Fruit fly (Drosophila melanogaster) whole organism, embryonic: ENCODE results near the gene Rcd5.

ENCODE experiments used
- CG10274 ChIP-seq: fragments of 200-800 bp; sonication (Bioruptor generic); optimal IDR thresholded peaks from 3 replicates; lab custom pipeline; 2017; ENCODE audit warnings: missing biosample characterization, mild to moderate bottlenecking, missing genetic modification characterization
- CG1233 ChIP-seq: fragments of 200-800 bp; sonication (Bioruptor generic); optimal IDR thresholded peaks from 4 replicates; lab custom pipeline; 2018; ENCODE audit warnings: missing biosample characterization, mild to moderate bottlenecking, missing genetic modification characterization
- CG13424 ChIP-seq: fragments of 200-800 bp; sonication (Bioruptor generic); optimal IDR thresholded peaks from 2 replicates; lab custom pipeline; 2019; ENCODE audit warnings: missing biosample characterization, mild to moderate bottlenecking, missing genetic modification characterization, moderate library complexity
- CG13624 ChIP-seq: fragments of 200-800 bp; sonication (Bioruptor generic); optimal IDR thresholded peaks from 2 replicates; lab custom pipeline; 2016; ENCODE audit warnings: missing biosample characterization, missing genetic modification characterization
- CG13894 ChIP-seq: fragments of 200-800 bp; sonication (Bioruptor generic); optimal IDR thresholded peaks from 3 replicates; lab custom pipeline; 2018; ENCODE audit warnings: missing biosample characterization, mild to moderate bottlenecking, missing genetic modification characterization, moderate library complexity
- CG15514 ChIP-seq: fragments of 200-800 bp; sonication (Bioruptor generic); optimal IDR thresholded peaks from 3 replicates; lab custom pipeline; 2017; ENCODE audit warnings: missing biosample characterization, missing genetic modification characterization, mild to moderate bottlenecking, moderate library complexity, missing genetic modification reagents
- CG15601 ChIP-seq: fragments of 200-800 bp; sonication (Bioruptor generic); optimal IDR thresholded peaks from 3 replicates; lab custom pipeline; 2019; ENCODE audit warnings: missing biosample characterization, mild to moderate bottlenecking, missing genetic modification characterization, moderate library complexity
- CG1602 ChIP-seq: fragments of 200-800 bp; sonication (Bioruptor generic); optimal IDR thresholded peaks from 3 replicates; lab custom pipeline; 2016; ENCODE audit warnings: missing biosample characterization, missing genetic modification characterization
- CG2120 ChIP-seq: fragments of 200-800 bp; sonication (Bioruptor generic); optimal IDR thresholded peaks from 3 replicates; lab custom pipeline; 2016; ENCODE audit warnings: missing biosample characterization, missing genetic modification characterization
- CG2202 ChIP-seq: fragments of 200-800 bp; sonication (Bioruptor generic); optimal IDR thresholded peaks from 2 replicates; lab custom pipeline; 2018; ENCODE audit warnings: missing biosample characterization, mild to moderate bottlenecking, missing genetic modification characterization
- CG31388 ChIP-seq: fragments of 200-800 bp; sonication (Bioruptor generic); optimal IDR thresholded peaks from 2 replicates; lab custom pipeline; 2016; ENCODE audit warnings: missing biosample characterization, missing genetic modification characterization
- CG4730 ChIP-seq: fragments of 200-800 bp; sonication (Bioruptor generic); IDR thresholded peaks from 2 replicates; pipeline ENCODE4 v1.3.6; 2022; ENCODE audit warnings: missing biosample characterization, missing genetic modification characterization
- CG4820 ChIP-seq: fragments of 200-800 bp; sonication (Bioruptor generic); optimal IDR thresholded peaks from 3 replicates; lab custom pipeline; 2016; ENCODE audit warnings: missing biosample characterization, missing genetic modification characterization
- CG4854 ChIP-seq: fragments of 200-800 bp; sonication (Bioruptor generic); optimal IDR thresholded peaks from 2 replicates; lab custom pipeline; 2016; ENCODE audit warnings: missing biosample characterization, missing genetic modification characterization, inconsistent platforms
- CG6813 ChIP-seq: fragments of 200-800 bp; sonication (Bioruptor generic); optimal IDR thresholded peaks from 2 replicates; lab custom pipeline; 2017; ENCODE audit warnings: missing biosample characterization, missing genetic modification characterization, mild to moderate bottlenecking, moderate library complexity, missing genetic modification reagents
- CG7786 ChIP-seq: fragments of 200-800 bp; sonication (Bioruptor generic); optimal IDR thresholded peaks from 2 replicates; lab custom pipeline; 2016; ENCODE audit warnings: missing biosample characterization, missing genetic modification characterization
- CG7839 ChIP-seq: fragments of 200-800 bp; sonication (Bioruptor generic); optimal IDR thresholded peaks from 3 replicates; lab custom pipeline; 2018; ENCODE audit warnings: missing biosample characterization, mild to moderate bottlenecking, missing genetic modification characterization, moderate library complexity
- CG8388 ChIP-seq: fragments of 200-800 bp; sonication (Bioruptor generic); optimal IDR thresholded peaks from 2 replicates; lab custom pipeline; 2019; ENCODE audit warnings: missing biosample characterization, mild to moderate bottlenecking, missing genetic modification characterization, moderate library complexity
- CG9437 ChIP-seq: fragments of 200-800 bp; sonication (Bioruptor generic); optimal IDR thresholded peaks from 2 replicates; lab custom pipeline; 2018; ENCODE audit warnings: missing biosample characterization, mild to moderate bottlenecking, missing genetic modification characterization
- CG9876 ChIP-seq: fragments of 200-800 bp; sonication (Bioruptor generic); optimal IDR thresholded peaks from 2 replicates; lab custom pipeline; 2016; ENCODE audit warnings: missing biosample characterization, missing genetic modification characterization
- Dip2 ChIP-seq: fragments of 200-800 bp; sonication (Bioruptor generic); IDR thresholded peaks from 2 replicates; pipeline ENCODE4 v1.3.6; 2022; ENCODE audit warnings: missing biosample characterization, missing genetic modification characterization
- Dip3 ChIP-seq: fragments of 200-800 bp; sonication (Bioruptor generic); optimal IDR thresholded peaks from 3 replicates; lab custom pipeline; 2016; ENCODE audit warnings: missing biosample characterization, missing genetic modification characterization
- Drgx ChIP-seq: fragments of 200-800 bp; sonication (Bioruptor generic); IDR thresholded peaks from 2 replicates; pipeline ENCODE4 v1.3.6; 2022; ENCODE audit warnings: missing biosample characterization, missing genetic modification characterization
- Ets65A ChIP-seq: fragments of 200-800 bp; sonication (Bioruptor generic); peaks from one replicate; lab custom pipeline; 2016; ENCODE audit warnings: missing biosample characterization, missing genetic modification characterization
- H2.0 ChIP-seq: fragments of 200-800 bp; sonication (Bioruptor generic); IDR thresholded peaks from 2 replicates; pipeline ENCODE4 v1.3.6; 2022; ENCODE audit warnings: missing biosample characterization, missing genetic modification characterization
- PHDP ChIP-seq: fragments of 200-800 bp; sonication (Bioruptor generic); optimal IDR thresholded peaks from 3 replicates; lab custom pipeline; 2018; ENCODE audit warnings: missing biosample characterization, mild to moderate bottlenecking, missing genetic modification characterization, moderate library complexity
- Ptx1 ChIP-seq: fragments of 200-800 bp; sonication (Bioruptor generic); IDR thresholded peaks from 2 replicates; pipeline ENCODE4 v1.3.6; 2022; ENCODE audit warnings: missing biosample characterization, missing genetic modification characterization
- Six4 ChIP-seq: fragments of 200-800 bp; sonication (Bioruptor generic); optimal IDR thresholded peaks from 2 replicates; lab custom pipeline; 2016; ENCODE audit warnings: missing biosample characterization, missing genetic modification characterization
- Sry-β ChIP-seq: fragments of 200-800 bp; sonication (Bioruptor generic); optimal IDR thresholded peaks from 2 replicates; lab custom pipeline; 2018; ENCODE audit warnings: missing biosample characterization, mild to moderate bottlenecking, missing genetic modification characterization, moderate library complexity
- Stat92E ChIP-seq, 3 experiments: fragments of >200 bp in 2 of 3; fragments of 200-800 bp in 1 of 3; sonication (Bioruptor generic) in 1 of 3; optimal IDR thresholded peaks; 2 replicates each; lab custom pipeline; 2017 to 2019; ENCODE audit warnings: missing biosample characterization in 3 of 3, missing genetic modification characterization in 3 of 3, mild to moderate bottlenecking in 1 of 3, moderate library complexity in 1 of 3
- Vsx1 ChIP-seq: fragments of 200-800 bp; sonication (Bioruptor generic); optimal IDR thresholded peaks from 2 replicates; lab custom pipeline; 2017; ENCODE audit warnings: missing biosample characterization, mild to moderate bottlenecking, missing genetic modification characterization, missing genetic modification reagents
- ato ChIP-seq: fragments of 200-800 bp; sonication (Bioruptor generic); IDR thresholded peaks from 2 replicates; pipeline ENCODE4 v1.3.6; 2022; ENCODE audit warnings: missing biosample characterization, missing genetic modification characterization; ENCODE audit not compliant: partially characterized antibody
- cas ChIP-seq: fragments of 200-800 bp; sonication (Bioruptor generic); IDR thresholded peaks from 2 replicates; pipeline ENCODE4 v1.3.6; 2022; ENCODE audit warnings: missing biosample characterization, missing genetic modification characterization
- dmrt11E ChIP-seq: fragments of 200-800 bp; sonication (Bioruptor generic); optimal IDR thresholded peaks from 3 replicates; lab custom pipeline; 2018; ENCODE audit warnings: missing biosample characterization, mild to moderate bottlenecking, missing genetic modification characterization, moderate library complexity
- emc ChIP-seq: fragments of 200-800 bp; sonication (Bioruptor generic); optimal IDR thresholded peaks from 2 replicates; lab custom pipeline; 2016; ENCODE audit warnings: missing biosample characterization, missing genetic modification characterization
- hkb ChIP-seq, 2 experiments: fragments of 200-800 bp in 1 of 2; fragments of >200 bp in 1 of 2; sonication (Bioruptor generic) in 1 of 2; IDR thresholded peaks in 1 of 2; optimal IDR thresholded peaks in 1 of 2; 2 replicates each; pipeline versions ENCODE4 v1.3.6 to Lab custom; 2017 to 2022; ENCODE audit warnings: missing biosample characterization in 1 of 2, missing genetic modification characterization in 1 of 2
- hth ChIP-seq: fragments of >200 bp; optimal IDR thresholded peaks from 2 replicates; lab custom pipeline; 2017; ENCODE audit warnings: inconsistent platforms
- jing ChIP-seq: fragments of 200-800 bp; sonication (Bioruptor generic); optimal IDR thresholded peaks from 2 replicates; lab custom pipeline; 2018; ENCODE audit warnings: missing biosample characterization, mild to moderate bottlenecking, missing genetic modification characterization
- lola ChIP-seq, 3 experiments: fragments of >200 bp in 2 of 3; fragments of 200-800 bp in 1 of 3; sonication (Bioruptor generic) in 1 of 3; optimal IDR thresholded peaks; 2 replicates each; lab custom pipeline; 2017 to 2019; ENCODE audit warnings: missing biosample characterization in 3 of 3, missing genetic modification characterization in 3 of 3, mild to moderate bottlenecking in 1 of 3, moderate library complexity in 1 of 3
- mam ChIP-seq: fragments of 200-800 bp; sonication (Bioruptor generic); optimal IDR thresholded peaks from 3 replicates; lab custom pipeline; 2016; ENCODE audit warnings: missing biosample characterization, missing genetic modification characterization
- mld ChIP-seq: fragments of 200-800 bp; sonication (Bioruptor generic); IDR thresholded peaks from 3 replicates; pipeline ENCODE4 v1.3.6; 2022; ENCODE audit warnings: missing biosample characterization, missing genetic modification characterization; ENCODE audit not compliant: partially characterized antibody
- otp ChIP-seq: fragments of 200-800 bp; sonication (Bioruptor generic); IDR thresholded peaks from 3 replicates; pipeline ENCODE4, ENCODE4 v1.3.6; 2022; ENCODE audit warnings: missing biosample characterization, missing genetic modification characterization
- prd ChIP-seq, 3 experiments: fragments of >200 bp in 2 of 3; fragments of 200-800 bp in 1 of 3; sonication (Bioruptor generic) in 1 of 3; optimal IDR thresholded peaks in 2 of 3; IDR thresholded peaks in 1 of 3; 2 replicates in 2 of 3; 3 replicates in 1 of 3; pipeline versions ENCODE4 v1.3.6 to Lab custom; 2017 to 2022; ENCODE audit warnings: missing biosample characterization in 1 of 3, missing genetic modification characterization in 1 of 3
- sima ChIP-seq: fragments of 200-800 bp; sonication (Bioruptor generic); optimal IDR thresholded peaks from 2 replicates; lab custom pipeline; 2016; ENCODE audit warnings: missing biosample characterization, missing genetic modification characterization
- sqz ChIP-seq: fragments of 200-800 bp; sonication (Bioruptor generic); optimal IDR thresholded peaks from 3 replicates; lab custom pipeline; 2018; ENCODE audit warnings: missing biosample characterization, mild to moderate bottlenecking, missing genetic modification characterization
- tll ChIP-seq, 2 experiments: fragments of 200-800 bp in 1 of 2; fragments of >200 bp in 1 of 2; sonication (Bioruptor generic) in 1 of 2; optimal IDR thresholded peaks; 2 replicates each; lab custom pipeline; 2017 to 2019; ENCODE audit warnings: missing biosample characterization in 2 of 2, missing genetic modification characterization in 2 of 2, mild to moderate bottlenecking in 1 of 2, moderate library complexity in 1 of 2
- unc-4 ChIP-seq: fragments of 200-800 bp; sonication (Bioruptor generic); IDR thresholded peaks from 2 replicates; pipeline ENCODE4 v1.3.6; 2022; ENCODE audit warnings: missing biosample characterization, missing genetic modification characterization; ENCODE audit not compliant: partially characterized antibody
- zf30C ChIP-seq: fragments of 200-800 bp; sonication (Bioruptor generic); optimal IDR thresholded peaks from 3 replicates; lab custom pipeline; 2018; ENCODE audit warnings: missing biosample characterization, mild to moderate bottlenecking, missing genetic modification characterization

Rcd5 gene

DNA sequence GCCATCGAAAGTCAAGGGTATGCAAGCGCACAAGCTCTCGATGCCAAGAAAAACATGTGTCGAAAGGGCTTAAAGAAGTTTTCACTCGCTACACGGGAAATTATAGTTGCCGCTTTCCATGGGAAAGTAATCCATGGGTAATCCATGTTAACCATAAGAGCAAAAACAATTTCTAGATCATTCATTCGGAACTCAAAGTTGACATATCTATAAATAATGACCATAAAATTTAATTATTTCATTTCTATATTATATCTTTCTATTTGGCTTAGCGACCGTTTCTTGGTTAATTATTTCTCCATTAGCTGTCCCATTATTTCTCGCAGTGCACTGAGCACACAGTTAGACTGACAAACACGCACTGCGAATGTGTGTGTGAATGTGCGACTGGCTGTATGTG, 39.6 kb upstream of the Rcd5 start (continued):
- TF ChIP-seq cas (GFP tag; lab: Robert Waterston, UW) (no peak), CG4854 (GFP tag; lab: Kevin White, UChicago) (no peak), Six4 (GFP tag; lab: Kevin White, UChicago) (no peak), H2.0 (GFP tag; lab: Robert Waterston, UW) (no peak), PHDP (peak; percentile 52), CG1233 (GFP tag; lab: Kevin White, UChicago) (no peak), CG13624 (GFP tag; lab: Kevin White, UChicago) (no peak), CG9437 (GFP tag; lab: Kevin White, UChicago) (peak; percentile 32), CG7786 (GFP tag; lab: Kevin White, UChicago) (no peak), Ptx1 (GFP tag; lab: Robert Waterston, UW) (0 out of 2 replicates have a peak, but pooled peaks have one; percentile 9), Stat92E (GFP tag; optimal IDR thresholded peaks at IDR 0.05; lab: Kevin White, UChicago) (no peak), mam (GFP tag; lab: Kevin White, UChicago) (no peak), CG1602 (GFP tag; lab: Kevin White, UChicago) (no peak), Dip2 (GFP tag; lab: Robert Waterston, UW) (no peak), CG6813 (GFP tag; lab: Kevin White, UChicago) (no peak), dmrt11E (tag; lab: Kevin White, UChicago) (no peak), Drgx (GFP tag; lab: Robert Waterston, UW) (no peak), jing (GFP tag; lab: Kevin White, UChicago) (peak; percentile 11), CG2120 (GFP tag; lab: Kevin White, UChicago) (peak; percentile 30), emc (GFP tag; lab: Kevin White, UChicago) (no peak), Dip3 (GFP tag; lab: Kevin White, UChicago) (no peak), tll (GFP tag; optimal IDR thresholded peaks at IDR 0.05; lab: Kevin White, UChicago) (no peak)

DNA sequence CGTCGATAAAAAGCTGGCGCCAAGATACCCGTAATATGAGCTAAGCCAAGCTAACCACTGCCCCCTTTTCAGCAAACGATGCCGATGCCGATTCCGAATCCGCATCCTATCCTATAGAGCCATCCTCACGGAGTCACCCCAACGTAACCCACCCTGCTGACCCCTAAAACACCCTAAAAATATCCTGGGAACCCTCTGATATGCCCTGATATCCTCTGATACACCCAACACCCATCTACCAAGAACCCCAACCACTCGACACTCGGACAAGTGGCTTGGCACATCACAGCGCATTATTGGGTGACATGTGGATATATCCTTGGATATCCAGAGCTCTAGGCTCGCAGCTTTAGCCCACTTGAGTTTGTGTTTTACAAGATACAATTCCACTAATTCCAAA, 38.8 kb upstream of the Rcd5 start:
- no peak for TF ChIP-seq CG15514 (GFP tag; lab: Kevin White, UChicago)
- TF ChIP-seq CG31388 (GFP tag; lab: Kevin White, UChicago): no peak
- no peak for TF ChIP-seq Sry-β (GFP tag; lab: Kevin White, UChicago)
- TF ChIP-seq CG13894: peak; percentile 93
- TF ChIP-seq CG2202 (tag; lab: Kevin White, UChicago): no peak
- no peak for TF ChIP-seq CG4730 (GFP tag; lab: Robert Waterston, UW)
- TF ChIP-seq unc-4 (GFP tag; lab: Robert Waterston, UW): no peak
- TF ChIP-seq otp (GFP tag; lab: Robert Waterston, UW): no peak
- no peak for TF ChIP-seq CG10274 (GFP tag; lab: Kevin White, UChicago)
- peak; percentile 51 for TF ChIP-seq Ets65A (GFP tag; lab: Kevin White, UChicago)
- TF ChIP-seq CG8388: no peak
- no peak for TF ChIP-seq lola (GFP tag; optimal IDR thresholded peaks at IDR 0.05; lab: Kevin White, UChicago)
- no peak for TF ChIP-seq CG13424 (tag; lab: Kevin White, UChicago)

DNA sequence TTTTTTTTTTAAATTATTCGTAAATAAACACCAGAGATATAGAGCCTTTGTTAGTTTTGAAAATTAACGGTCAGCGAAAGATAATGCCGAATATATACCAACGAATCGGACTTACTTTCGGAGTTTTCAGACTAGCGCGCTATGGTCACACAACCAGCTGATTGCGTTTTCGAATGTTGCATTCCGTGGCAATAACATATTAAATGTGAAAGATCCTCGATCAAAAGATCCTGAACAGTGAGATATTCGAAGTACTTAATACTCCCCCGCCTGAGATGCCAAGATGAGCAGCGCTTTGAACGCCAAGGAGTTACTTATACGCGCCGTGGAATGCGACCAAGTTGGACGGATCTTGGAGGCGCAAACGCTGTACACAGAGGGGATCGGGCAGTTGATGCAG, 37.0 kb upstream of the Rcd5 start, which contains the start of gene CG14985:
TSS of gene CG14985 (plus strand) at position 159 of the 400 bp plus-strand sequence.
- no peak for TF ChIP-seq zf30C (GFP tag; lab: Kevin White, UChicago)
- no peak for TF ChIP-seq hth (lab: Kevin White, UChicago)
- no peak for TF ChIP-seq Vsx1 (GFP tag; lab: Kevin White, UChicago)
- TF ChIP-seq sqz: no peak
- no peak for TF ChIP-seq CG15601 (tag; lab: Kevin White, UChicago)
- no peak for TF ChIP-seq sima
- no peak for TF ChIP-seq ato (GFP tag; lab: Robert Waterston, UW)
- no peak for TF ChIP-seq hkb (optimal IDR thresholded peaks at IDR 0.05; lab: Kevin White, UChicago)
- TF ChIP-seq hkb (GFP tag; IDR thresholded peaks at IDR 0.05; lab: Robert Waterston, UW): no peak
- no peak for TF ChIP-seq CG7839 (tag; lab: Kevin White, UChicago)
- TF ChIP-seq CG4820 (GFP tag; lab: Kevin White, UChicago): no peak
- TF ChIP-seq prd (optimal IDR thresholded peaks at IDR 0.05; lab: Kevin White, UChicago): no peak
- no peak for TF ChIP-seq prd (GFP tag; IDR thresholded peaks at IDR 0.05; lab: Robert Waterston, UW)
- TF ChIP-seq CG7786 (GFP tag; lab: Kevin White, UChicago): no peak
- no peak for TF ChIP-seq mld (GFP tag; lab: Robert Waterston, UW)
- TF ChIP-seq CG9876 (GFP tag; lab: Kevin White, UChicago): no peak
